Fruit fly (Drosophila melanogaster): Measurements from ENCODE around the gene gcm2.

The gcm2 gene

DNA sequence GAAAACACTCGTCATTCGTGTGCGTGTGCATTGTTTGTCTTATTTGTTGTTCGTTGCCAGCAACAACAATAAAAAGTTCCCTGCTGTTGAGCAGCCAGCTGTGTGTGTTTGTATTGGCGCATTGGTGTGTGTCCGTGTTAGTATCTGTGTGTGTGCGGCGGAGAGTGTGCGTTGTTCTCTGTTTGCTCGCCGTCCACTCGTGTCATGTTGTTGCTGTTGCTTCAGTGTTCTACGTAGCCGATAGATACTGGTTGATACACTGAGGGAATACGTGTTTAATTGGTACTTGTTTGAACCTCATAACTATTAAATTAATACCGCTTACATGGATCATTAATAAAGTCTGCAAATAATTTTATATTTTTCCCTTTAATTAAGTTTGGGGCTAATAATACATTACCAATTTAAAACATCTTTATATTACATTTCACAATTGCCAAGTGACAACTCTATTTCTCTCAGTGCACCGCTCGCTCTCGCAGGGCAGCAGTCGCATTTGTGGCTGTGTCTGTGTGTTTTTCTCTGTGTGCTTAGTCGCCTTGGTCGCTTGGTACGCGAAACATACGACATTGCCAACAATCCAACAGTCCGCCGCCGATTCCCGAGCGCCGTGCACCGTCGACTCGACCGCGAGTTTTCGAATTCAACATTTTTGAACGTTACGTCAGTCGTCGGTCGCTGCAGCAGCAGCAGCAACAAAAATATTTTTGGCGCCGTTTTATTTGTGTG is 39.8 kb upstream of the gcm2 start, which contains the start of gene brwl (continued):
- TF ChIP-seq tup (GFP tag; optimal IDR thresholded peaks at IDR 0.05) = peak; percentile 98
- peak; percentile 96 for TF ChIP-seq ERR (GFP tag; optimal IDR thresholded peaks at IDR 0.05)
- peak; percentile 99 for TF ChIP-seq CG10979 (tag; optimal IDR thresholded peaks at IDR 0.05)
- TF ChIP-seq nom (GFP tag; optimal IDR thresholded peaks at IDR 0.05) = peak; percentile 93
- peak; percentile 93 for TF ChIP-seq D19B (GFP tag; optimal IDR thresholded peaks at IDR 0.05)
- TF ChIP-seq Usf (GFP tag; optimal IDR thresholded peaks at IDR 0.05) = peak; percentile 97
- TF ChIP-seq CG2889 (GFP tag; IDR thresholded peaks at IDR 0.05) = peak; percentile 97
- TF ChIP-seq ind (GFP tag; optimal IDR thresholded peaks at IDR 0.05) = peak; percentile 99
- TF ChIP-seq Lim3 (GFP tag; IDR thresholded peaks at IDR 0.05) = peak; percentile 92
- TF ChIP-seq CG42726 (GFP tag; IDR thresholded peaks at IDR 0.05; ENCODE audit: partially characterized antibody) = no peak
- TF ChIP-seq pita (GFP tag; optimal IDR thresholded peaks at IDR 0.05) = no peak
- peak; percentile 99 for TF ChIP-seq CG2875 (GFP tag; optimal IDR thresholded peaks at IDR 0.05)
- peak; percentile 97 for TF ChIP-seq Hand (GFP tag; optimal IDR thresholded peaks at IDR 0.05)
- peak; percentile 99 for TF ChIP-seq Max (GFP tag; optimal IDR thresholded peaks at IDR 0.05)
- TF ChIP-seq pho (GFP tag; optimal IDR thresholded peaks at IDR 0.05) = peak; percentile 98
- TF ChIP-seq CG2202 (tag; optimal IDR thresholded peaks at IDR 0.05) = peak; percentile 97
- TF ChIP-seq PHDP (tag; optimal IDR thresholded peaks at IDR 0.05) = peak; percentile 99
- TF ChIP-seq ftz-f1 (GFP tag; optimal IDR thresholded peaks at IDR 0.05) = peak; percentile 92
- peak; percentile 97 for TF ChIP-seq CG12071 (GFP tag; optimal IDR thresholded peaks at IDR 0.05)
- TF ChIP-seq phol (tag; optimal IDR thresholded peaks at IDR 0.05) = peak; percentile 99
- TF ChIP-seq CG4707 (GFP tag; optimal IDR thresholded peaks at IDR 0.05) = peak; percentile 90
- peak; percentile 99 for TF ChIP-seq CG15269 (tag; optimal IDR thresholded peaks at IDR 0.05)
- peak; percentile 96 for TF ChIP-seq Oaz (GFP tag; IDR thresholded peaks at IDR 0.05)
- TF ChIP-seq ssp (GFP tag; IDR thresholded peaks at IDR 0.05) = peak; percentile 94
- TF ChIP-seq z (GFP tag; IDR thresholded peaks at IDR 0.05) = peak; percentile 81; the same call in 2 of the 3 replicates
- TF ChIP-seq Atf6 (GFP tag; IDR thresholded peaks at IDR 0.05) = peak; percentile 99
- peak; percentile 99 for TF ChIP-seq CoRest (tag; optimal IDR thresholded peaks at IDR 0.05)
- peak; percentile 97 for TF ChIP-seq Mad (GFP tag; optimal IDR thresholded peaks at IDR 0.05)
- peak; percentile 98 for TF ChIP-seq sob (GFP tag; IDR thresholded peaks at IDR 0.05)
- TF ChIP-seq chn (GFP tag; optimal IDR thresholded peaks at IDR 0.05) = peak; percentile 98
- no peak for TF ChIP-seq Doc3 (GFP tag; IDR thresholded peaks at IDR 0.05; ENCODE audit: partially characterized antibody)
- peak; percentile 100 for TF ChIP-seq Med (GFP tag)
- no peak for TF ChIP-seq br (optimal IDR thresholded peaks at IDR 0.05)
- peak; percentile 98 for TF ChIP-seq kay (GFP tag; optimal IDR thresholded peaks at IDR 0.05)
- TF ChIP-seq CG17912 (GFP tag; optimal IDR thresholded peaks at IDR 0.05) = peak; percentile 83
- peak; percentile 98 for TF ChIP-seq CG32532 (GFP tag; IDR thresholded peaks at IDR 0.05)
- TF ChIP-seq shn (GFP tag; optimal IDR thresholded peaks at IDR 0.05) = peak; percentile 96
- TF ChIP-seq Hr78 (GFP tag; optimal IDR thresholded peaks at IDR 0.05) = peak in 1 of 2 experiments; percentile 95
- no peak for TF ChIP-seq hb (GFP tag; IDR thresholded peaks at IDR 0.05; ENCODE audit: partially characterized antibody)
- no peak for TF ChIP-seq vnd (GFP tag; IDR thresholded peaks at IDR 0.05; ENCODE audit: partially characterized antibody)
- peak; percentile 95 for TF ChIP-seq CG1792 (GFP tag; optimal IDR thresholded peaks at IDR 0.05)
- TF ChIP-seq CG6272 (GFP tag; IDR thresholded peaks at IDR 0.05) = peak; percentile 98
- peak; percentile 98 for TF ChIP-seq oc (tag; optimal IDR thresholded peaks at IDR 0.05)
- TF ChIP-seq CG33557 (GFP tag; optimal IDR thresholded peaks at IDR 0.05) = peak; percentile 97
- peak; percentile 97 for TF ChIP-seq CG9215 (GFP tag; IDR thresholded peaks at IDR 0.05)
- TF ChIP-seq sim (GFP tag; IDR thresholded peaks at IDR 0.05) = peak; percentile 98
- TF ChIP-seq CG4424 (GFP tag; optimal IDR thresholded peaks at IDR 0.05) = peak; percentile 99
- TF ChIP-seq fu2 (GFP tag; optimal IDR thresholded peaks at IDR 0.05) = peak; percentile 96
- TF ChIP-seq twi (tag; optimal IDR thresholded peaks at IDR 0.05) = peak; percentile 96

All from whole organism, embryonic.